Worm (Caenorhabditis elegans): ENCODE results near the gene tceb-3.

ce11 chrII:10915732-10916131, 31.5 kb downstream of the tceb-3 start, which contains the start of gene F44F4.9:
- TF ChIP-seq swsn-7 (tag; optimal IDR thresholded peaks at IDR 0.05), result no peak
- no peak for TF ChIP-seq irx-1 (tag; optimal IDR thresholded peaks at IDR 0.05)
- no peak for TF ChIP-seq snpc-4 (tag; optimal IDR thresholded peaks at IDR 0.05)
- TF ChIP-seq fos-1 (tag; optimal IDR thresholded peaks at IDR 0.05), result no peak
